Worm (Caenorhabditis elegans) whole organism, early embryonic: ENCODE results near the gene F41E6.15.

Source experiments
- B0310.2 ChIP-seq: sonication (generic microtip); optimal IDR thresholded peaks from 2 replicates; lab custom pipeline; 2016; ENCODE audit warnings: mild to moderate bottlenecking, missing genetic modification characterization, missing compliant biosample characterization
- F13C5.2 ChIP-seq: sonication (generic microtip); optimal IDR thresholded peaks from 2 replicates; lab custom pipeline; 2017; ENCODE audit warnings: mild to moderate bottlenecking, missing genetic modification characterization, inconsistent platforms, missing compliant biosample characterization
- aly-1 ChIP-seq: sonication (generic microtip); optimal IDR thresholded peaks from 2 replicates; lab custom pipeline; 2016; ENCODE audit warnings: missing genetic modification characterization, missing compliant biosample characterization
- ama-1 ChIP-seq: fragments of 150-350 bp; optimal IDR thresholded peaks from 2 replicates; lab custom pipeline; 2014
- ceh-13 ChIP-seq: fragments of 200-800 bp; sonication (Bioruptor generic); optimal IDR thresholded peaks from 2 replicates; lab custom pipeline; 2018; ENCODE audit warnings: mild to moderate bottlenecking, missing genetic modification characterization, missing compliant biosample characterization
- ceh-36 ChIP-seq: sonication (generic microtip); optimal IDR thresholded peaks from 2 replicates; lab custom pipeline; 2016; ENCODE audit warnings: missing genetic modification characterization, inconsistent platforms, missing compliant biosample characterization
- ets-7 ChIP-seq: sonication (generic microtip); optimal IDR thresholded peaks from 2 replicates; lab custom pipeline; 2016; ENCODE audit warnings: missing genotype, missing genetic modification characterization, missing compliant biosample characterization
- hmbx-1 ChIP-seq: sonication (generic microtip); optimal IDR thresholded peaks from 2 replicates; lab custom pipeline; 2016; ENCODE audit warnings: mild to moderate bottlenecking, missing genetic modification characterization, missing compliant biosample characterization
- hmg-4 ChIP-seq: fragments of 200-800 bp; sonication (Bioruptor generic); optimal IDR thresholded peaks from 2 replicates; lab custom pipeline; 2018; ENCODE audit warnings: mild to moderate bottlenecking, missing genetic modification characterization, missing compliant biosample characterization
- hnd-1 ChIP-seq: sonication (generic microtip); optimal IDR thresholded peaks from 2 replicates; lab custom pipeline; 2016; ENCODE audit warnings: missing genetic modification characterization, missing compliant biosample characterization
- scrt-1 ChIP-seq: fragments of 200-800 bp; sonication (Bioruptor generic); IDR thresholded peaks from 2 replicates; pipeline ENCODE4 v1.3.6; 2022; ENCODE audit warnings: missing genetic modification characterization, missing compliant biosample characterization
- sea-1 ChIP-seq: fragments of 200-800 bp; sonication (Bioruptor generic); conservative IDR thresholded peaks from 2 replicates; pipeline ENCODE4 v1.3.6; 2022; ENCODE audit warnings: missing genetic modification characterization, missing compliant biosample characterization
- tbx-37 ChIP-seq: fragments of 200-800 bp; sonication (Bioruptor generic); conservative IDR thresholded peaks from 2 replicates; pipeline ENCODE4 v1.3.6; 2022; ENCODE audit warnings: missing genetic modification reagents, missing genetic modification characterization, missing compliant biosample characterization
- tra-4 ChIP-seq: sonication (generic microtip); optimal IDR thresholded peaks from 2 replicates; lab custom pipeline; 2017; ENCODE audit warnings: missing genetic modification characterization, missing compliant biosample characterization

DNA sequence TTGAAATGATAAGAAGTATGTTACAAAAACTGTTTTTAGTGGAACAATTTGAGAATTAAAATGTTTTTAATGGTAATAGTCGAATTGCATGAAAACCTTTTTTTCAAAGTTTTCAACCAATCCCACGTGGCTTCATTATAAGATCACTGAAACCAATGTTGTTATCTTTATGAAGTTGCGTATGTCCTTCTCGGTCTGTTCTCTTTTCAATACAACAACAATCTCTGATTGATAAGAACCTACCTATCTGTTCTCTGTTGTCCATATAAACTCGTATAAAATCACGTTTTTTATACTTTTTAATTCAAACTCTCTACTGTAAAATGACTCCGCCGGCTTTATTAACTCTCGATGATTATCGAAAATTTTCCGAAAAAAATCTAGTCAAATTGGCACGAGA, 734 bp upstream of the F41E6.15 start, which contains the start of gene F41E6.5:
- TF ChIP-seq scrt-1 (GFP tag; lab: Robert Waterston, UW) (no peak), ama-1 (lab: Kevin White, UChicago) (no peak), hnd-1 (tag; lab: Kevin White, UChicago) (no peak), hmbx-1 (tag; lab: Kevin White, UChicago) (no peak), aly-1 (tag; lab: Kevin White, UChicago) (no peak), ceh-36 (no peak), tra-4 (tag; lab: Kevin White, UChicago) (no peak), ets-7 (tag; lab: Kevin White, UChicago) (no peak), tbx-37 (GFP tag; lab: Robert Waterston, UW) (no peak), F13C5.2 (no peak), B0310.2 (tag; lab: Kevin White, UChicago) (no peak), hmg-4 (GFP tag; lab: Kevin White, UChicago) (no peak), ceh-13 (no peak), sea-1 (no peak)
